Worm (Caenorhabditis elegans) whole organism, L2 larva: ENCODE measurements around the gene eef-1A.2.

Experiments
- R02D3.7 ChIP-seq: fragments of 150-350 bp; optimal IDR thresholded peaks from 2 replicates; lab custom pipeline; 2014; ENCODE audit warnings: missing biosample characterization, missing genetic modification characterization
- aly-2 ChIP-seq: fragments of 150-350 bp; optimal IDR thresholded peaks from 2 replicates; lab custom pipeline; 2014; ENCODE audit warnings: missing biosample characterization, missing genetic modification characterization
- ama-1 ChIP-seq: fragments of 150-350 bp; optimal IDR thresholded peaks from 2 replicates; lab custom pipeline; 2018; ENCODE audit warnings: inconsistent platforms
- crh-2 ChIP-seq: sonication (generic microtip); optimal IDR thresholded peaks from 2 replicates; lab custom pipeline; 2017; ENCODE audit warnings: missing biosample characterization, missing genetic modification characterization
- lin-13 ChIP-seq: fragments of 150-350 bp; optimal IDR thresholded peaks from 2 replicates; lab custom pipeline; 2014; ENCODE audit warnings: missing biosample characterization, missing genetic modification reagents, missing genetic modification characterization
- nhr-10 ChIP-seq: sonication (generic microtip); optimal IDR thresholded peaks from 2 replicates; lab custom pipeline; 2017; ENCODE audit warnings: missing biosample characterization, missing genetic modification characterization
- nhr-25 ChIP-seq: fragments of 150-350 bp; sonication (generic microtip); optimal IDR thresholded peaks from 3 replicates; lab custom pipeline; 2014; ENCODE audit warnings: missing biosample characterization, missing genetic modification characterization
- snpc-4 ChIP-seq: fragments of 150-350 bp; optimal IDR thresholded peaks from 2 replicates; lab custom pipeline; 2014; ENCODE audit warnings: missing biosample characterization, missing genetic modification characterization
- unc-39 ChIP-seq: fragments of 150-350 bp; optimal IDR thresholded peaks from 2 replicates; lab custom pipeline; 2014; ENCODE audit warnings: missing biosample characterization, missing genetic modification characterization
- unc-55 ChIP-seq: fragments of 150-350 bp; sonication (generic microtip); optimal IDR thresholded peaks from 3 replicates; lab custom pipeline; 2014; ENCODE audit warnings: missing biosample characterization, missing genetic modification reagents, missing genetic modification characterization
- unc-62 ChIP-seq: fragments of 150-350 bp; optimal IDR thresholded peaks from 2 replicates; lab custom pipeline; 2014; ENCODE audit warnings: missing biosample characterization, missing genetic modification reagents, missing genetic modification characterization

ce11 chrX:7866493-7866892 is 43.0 kb downstream of the eef-1A.2 start:
- TF ChIP-seq R02D3.7 (no peak), aly-2 (tag; lab: Kevin White, UChicago) (no peak), ama-1 (lab: Kevin White, UChicago) (no peak), unc-55 (no peak), nhr-25 (tag; lab: Kevin White, UChicago) (no peak), crh-2 (tag; lab: Kevin White, UChicago) (no peak), snpc-4 (tag; lab: Kevin White, UChicago) (no peak), lin-13 (no peak), nhr-10 (tag; lab: Kevin White, UChicago) (no peak), unc-39 (tag; lab: Kevin White, UChicago) (no peak), unc-62 (GFP tag; lab: Kevin White, UChicago) (no peak)
